Fruit fly (Drosophila melanogaster) whole organism: ENCODE data around the gene CkIIalpha-i1.

Experiments used
- CG8478 ChIP-seq: fragments of >200 bp; optimal IDR thresholded peaks from 2 replicates; lab custom pipeline; 2018; ENCODE audit warnings: inconsistent platforms
- Dll ChIP-seq: fragments of >200 bp; optimal IDR thresholded peaks from 2 replicates; lab custom pipeline; 2017
- EcR ChIP-seq, 2 experiments: fragments of >200 bp; optimal IDR thresholded peaks; 2 replicates each; lab custom pipeline; 2017; ENCODE audit warnings: missing biosample characterization in 2 of 2, missing genetic modification characterization in 2 of 2, missing genetic modification reagents in 2 of 2
- pan ChIP-seq: fragments of >200 bp; optimal IDR thresholded peaks from 2 replicates; lab custom pipeline; 2017
- psq ChIP-seq: fragments of >200 bp; optimal IDR thresholded peaks from 2 replicates; lab custom pipeline; 2017
- usp ChIP-seq: fragments of >200 bp; optimal IDR thresholded peaks from 2 replicates; lab custom pipeline; 2017; ENCODE audit warnings: missing biosample characterization, missing genetic modification characterization, mixed read lengths

Gene CkIIalpha-i1

dm6 chr3L:15826347-15826984 is 9.7 kb downstream of the CkIIalpha-i1 start, which contains the start of the genes DCP2 and dbo:
DCP2 (minus strand) TSS chr3L:15826423.
dbo (plus strand) TSS chr3L:15826888.
- TF ChIP-seq EcR (GFP tag; optimal IDR thresholded peaks at IDR 0.05; lab: Kevin White, UChicago): no peak
- TF ChIP-seq CG8478 (lab: Kevin White, UChicago): no peak
- no peak for TF ChIP-seq psq (lab: Kevin White, UChicago)
- no peak for TF ChIP-seq Dll (lab: Kevin White, UChicago)
- no peak for TF ChIP-seq usp (GFP tag; lab: Kevin White, UChicago)
- TF ChIP-seq pan: no peak

DNA sequence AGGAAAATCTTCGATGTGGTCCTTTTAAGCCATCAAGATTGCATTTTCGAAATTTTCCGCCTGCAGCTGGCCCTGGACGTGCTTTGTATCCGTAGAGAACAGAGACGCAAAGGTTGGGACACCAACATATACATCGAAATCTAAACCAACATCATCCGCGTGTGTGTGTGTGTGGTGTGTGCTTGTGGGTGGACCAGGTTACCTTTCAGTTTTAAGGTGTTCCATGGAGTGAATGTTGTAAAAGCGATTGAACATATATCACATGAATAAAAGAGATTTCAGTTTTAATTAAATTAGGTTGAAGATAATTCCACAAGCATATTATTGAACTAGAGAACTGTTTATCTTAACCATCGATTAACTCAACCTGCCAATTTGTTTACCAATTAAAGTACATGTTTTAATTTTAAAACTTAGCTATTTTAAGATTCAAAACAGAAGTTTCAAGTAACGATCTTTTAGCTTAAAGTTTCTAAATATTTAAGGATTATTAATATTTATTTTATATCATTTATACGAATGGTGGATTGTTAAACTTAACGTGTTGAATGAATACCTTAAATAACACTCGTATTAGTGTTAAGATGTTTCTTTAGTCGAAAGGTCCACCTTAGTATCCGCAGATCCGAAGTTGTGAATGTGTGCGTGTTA is 10.3 kb downstream of the CkIIalpha-i1 start:
- no peak for TF ChIP-seq usp (GFP tag; lab: Kevin White, UChicago)
- no peak for TF ChIP-seq psq (lab: Kevin White, UChicago)
- no peak for TF ChIP-seq pan
- TF ChIP-seq EcR (GFP tag; optimal IDR thresholded peaks at IDR 0.05; lab: Kevin White, UChicago): no peak
- no peak for TF ChIP-seq CG8478 (lab: Kevin White, UChicago)

DNA sequence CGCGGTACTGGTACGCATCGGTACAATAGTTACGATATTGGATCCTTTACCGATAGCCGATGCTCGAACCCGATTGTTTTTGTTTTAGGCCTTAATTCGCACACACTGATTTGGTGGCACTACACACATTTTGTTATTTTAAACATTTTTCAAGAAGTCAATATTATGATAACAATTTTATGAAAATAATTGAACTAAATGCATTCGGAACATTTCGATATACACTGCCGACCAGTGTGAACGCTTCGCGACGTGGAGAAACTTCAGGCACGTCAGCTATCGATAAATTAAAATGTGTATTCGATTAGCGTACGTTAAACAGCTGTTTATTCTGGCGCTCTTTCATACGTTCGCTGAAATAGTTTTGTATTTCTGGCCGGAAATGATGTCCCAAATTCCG is 15.4 kb downstream of the CkIIalpha-i1 start, which contains the start of gene CG12713:
CG12713 (plus strand) TSS at position 319 of the 400 bp plus-strand sequence.
- TF ChIP-seq Dll (lab: Kevin White, UChicago): no peak
- no peak for TF ChIP-seq pan
- TF ChIP-seq EcR (GFP tag; optimal IDR thresholded peaks at IDR 0.05; lab: Kevin White, UChicago): no peak
- no peak for TF ChIP-seq CG8478 (lab: Kevin White, UChicago)
- no peak for TF ChIP-seq usp (GFP tag; lab: Kevin White, UChicago)
- TF ChIP-seq psq (lab: Kevin White, UChicago): no peak

DNA sequence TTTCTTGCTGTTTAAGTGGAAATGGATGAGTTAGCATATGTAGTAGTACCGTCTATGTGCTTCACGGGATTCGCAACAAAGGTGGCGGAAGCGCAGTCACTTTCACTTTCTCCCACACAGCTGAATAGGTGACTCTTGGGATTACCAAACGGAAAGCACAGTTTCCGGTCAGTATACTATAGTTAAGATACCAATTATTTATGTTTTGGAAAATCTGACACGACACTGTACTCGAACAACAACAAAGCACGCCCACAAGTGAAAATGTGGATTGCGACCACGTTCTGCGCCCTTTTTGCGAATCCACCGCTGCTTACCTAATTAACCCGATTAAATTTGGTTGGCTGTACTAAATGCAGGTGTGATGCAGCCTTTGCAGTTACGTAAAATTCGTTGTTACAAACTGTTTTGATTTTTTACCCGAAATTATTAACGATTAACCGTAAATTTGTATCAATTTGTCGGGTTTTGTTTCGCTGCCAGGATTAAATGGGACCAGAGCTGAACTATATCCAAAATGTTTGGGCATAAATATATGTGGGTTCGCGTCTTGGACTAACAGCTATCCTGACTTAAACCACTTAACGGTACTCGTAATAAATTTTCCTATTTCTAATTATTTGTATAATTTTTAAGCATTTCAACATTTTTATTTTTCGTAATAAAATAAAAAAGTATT is 18.2 kb downstream of the CkIIalpha-i1 start, which contains the start of gene CG18081:
CG18081 (minus strand) TSS at position 512 of the 679 bp plus-strand sequence.
- no peak for TF ChIP-seq EcR (GFP tag; optimal IDR thresholded peaks at IDR 0.05; lab: Kevin White, UChicago)
- no peak for TF ChIP-seq Dll (lab: Kevin White, UChicago)
- TF ChIP-seq psq (lab: Kevin White, UChicago): no peak
- TF ChIP-seq usp (GFP tag; lab: Kevin White, UChicago): no peak
- TF ChIP-seq CG8478 (lab: Kevin White, UChicago): no peak
- TF ChIP-seq pan: no peak

DNA sequence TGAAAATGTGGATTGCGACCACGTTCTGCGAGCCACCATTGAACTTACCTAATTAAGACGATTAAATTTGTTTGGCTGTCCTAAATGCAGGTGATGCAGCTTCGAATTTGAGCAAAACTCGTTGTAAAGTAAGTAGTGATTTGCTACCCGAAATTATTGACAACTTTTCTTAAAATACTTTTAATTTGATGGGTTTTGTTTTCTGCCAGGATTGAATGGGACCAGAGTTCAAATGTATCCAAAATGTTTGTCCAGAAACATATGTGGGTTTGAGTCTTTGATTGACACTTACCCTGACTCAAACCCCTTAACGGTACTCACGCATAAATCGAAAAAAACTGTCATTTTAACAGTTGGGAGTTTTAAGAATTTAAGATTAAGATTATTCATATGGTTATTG is 20.4 kb downstream of the CkIIalpha-i1 start, which contains the start of gene CG15715:
CG15715 (minus strand) TSS at position 274 of the 400 bp plus-strand sequence.
- no peak for TF ChIP-seq usp (GFP tag; lab: Kevin White, UChicago)
- no peak for TF ChIP-seq pan
- TF ChIP-seq CG8478 (lab: Kevin White, UChicago): no peak
- no peak for TF ChIP-seq EcR (GFP tag; optimal IDR thresholded peaks at IDR 0.05; lab: Kevin White, UChicago)

dm6 chr3L:15843962-15844361 is 27.2 kb downstream of the CkIIalpha-i1 start, which contains the start of gene meru:
meru (minus strand) TSS chr3L:15844062.
- TF ChIP-seq EcR (GFP tag; optimal IDR thresholded peaks at IDR 0.05; lab: Kevin White, UChicago): no peak
- no peak for TF ChIP-seq CG8478 (lab: Kevin White, UChicago)
- no peak for TF ChIP-seq Dll (lab: Kevin White, UChicago)
- no peak for TF ChIP-seq pan
- no peak for TF ChIP-seq usp (GFP tag; lab: Kevin White, UChicago)
- TF ChIP-seq psq (lab: Kevin White, UChicago): no peak

- no peak for TF ChIP-seq CG8478 (lab: Kevin White, UChicago)
- no peak for TF ChIP-seq EcR (GFP tag; optimal IDR thresholded peaks at IDR 0.05; lab: Kevin White, UChicago)
- TF ChIP-seq usp (GFP tag; lab: Kevin White, UChicago): no peak
- TF ChIP-seq Dll (lab: Kevin White, UChicago): no peak
- no peak for TF ChIP-seq psq (lab: Kevin White, UChicago)
- no peak for TF ChIP-seq pan
These were observed 27.8 kb downstream of the CkIIalpha-i1 start for dm6 chr3L:15844577-15844976.

DNA sequence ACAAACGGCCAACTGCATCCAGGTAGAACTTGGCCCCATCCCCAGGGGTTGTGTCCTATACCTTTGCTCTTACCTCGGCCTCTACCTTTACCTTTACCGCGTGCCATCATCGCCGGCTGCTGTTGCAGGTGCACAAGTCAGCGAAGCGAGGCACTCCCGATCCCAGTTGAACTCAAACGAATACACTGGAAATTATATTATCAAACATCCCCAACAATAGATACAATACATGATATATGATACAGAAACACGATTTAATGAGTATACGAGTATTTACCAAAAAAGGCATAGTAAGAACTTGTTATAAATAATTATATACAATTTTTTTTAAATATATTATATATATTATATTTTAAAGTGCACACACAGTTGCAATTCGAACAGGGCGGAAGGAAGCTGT is 30.4 kb downstream of the CkIIalpha-i1 start:
- no peak for TF ChIP-seq EcR (GFP tag; optimal IDR thresholded peaks at IDR 0.05; lab: Kevin White, UChicago)
- TF ChIP-seq usp (GFP tag; lab: Kevin White, UChicago): no peak
- TF ChIP-seq psq (lab: Kevin White, UChicago): no peak
- no peak for TF ChIP-seq CG8478 (lab: Kevin White, UChicago)
- TF ChIP-seq pan: no peak
- no peak for TF ChIP-seq Dll (lab: Kevin White, UChicago)

dm6 chr3L:15847655-15848054 is 30.9 kb downstream of the CkIIalpha-i1 start:
- TF ChIP-seq pan (no peak), CG8478 (lab: Kevin White, UChicago) (no peak), usp (GFP tag; lab: Kevin White, UChicago) (no peak)

- TF ChIP-seq CG8478 (lab: Kevin White, UChicago): no peak
- TF ChIP-seq psq (lab: Kevin White, UChicago): no peak
- TF ChIP-seq pan: no peak
- TF ChIP-seq usp (GFP tag; lab: Kevin White, UChicago): no peak
- no peak for TF ChIP-seq Dll (lab: Kevin White, UChicago)
- no peak for TF ChIP-seq EcR (GFP tag; optimal IDR thresholded peaks at IDR 0.05; lab: Kevin White, UChicago)
These were observed 39.3 kb downstream of the CkIIalpha-i1 start for dm6 chr3L:15856035-15856434.
